Worm (Caenorhabditis elegans): ENCODE data around the gene srg-67.

Gene srg-67

ce11 chrV:5426337-5426736 is 36.5 kb downstream of the srg-67 start:
- TF ChIP-seq hmbx-1 (tag; optimal IDR thresholded peaks at IDR 0.05) (no peak), F13C5.2 (tag; optimal IDR thresholded peaks at IDR 0.05) (no peak), tra-4 (tag; optimal IDR thresholded peaks at IDR 0.05) (no peak), sea-1 (GFP tag; conservative IDR thresholded peaks at IDR 0.05) (no peak), B0310.2 (tag; optimal IDR thresholded peaks at IDR 0.05) (no peak), tbx-37 (GFP tag; conservative IDR thresholded peaks at IDR 0.05) (no peak), aly-1 (tag; optimal IDR thresholded peaks at IDR 0.05) (no peak), tbx-11 (GFP tag; IDR thresholded peaks at IDR 0.05) (no peak), pes-1 (GFP tag; IDR thresholded peaks at IDR 0.05) (no peak), hnd-1 (tag; optimal IDR thresholded peaks at IDR 0.05) (no peak), ama-1 (optimal IDR thresholded peaks at IDR 0.05) (no peak), scrt-1 (GFP tag; IDR thresholded peaks at IDR 0.05) (no peak), hmg-4 (GFP tag; optimal IDR thresholded peaks at IDR 0.05) (no peak), ceh-13 (GFP tag; optimal IDR thresholded peaks at IDR 0.05) (no peak), ceh-36 (tag; optimal IDR thresholded peaks at IDR 0.05) (no peak), ets-7 (tag; optimal IDR thresholded peaks at IDR 0.05) (no peak), flt-1 (GFP tag; IDR thresholded peaks at IDR 0.05) (no peak)

ce11 chrV:5425008-5425407 is 37.8 kb downstream of the srg-67 start:
- TF ChIP-seq sea-1 (GFP tag; conservative IDR thresholded peaks at IDR 0.05) (no peak), flt-1 (GFP tag; IDR thresholded peaks at IDR 0.05) (no peak), hmg-4 (GFP tag; optimal IDR thresholded peaks at IDR 0.05) (no peak), tbx-37 (GFP tag; conservative IDR thresholded peaks at IDR 0.05) (no peak)

ce11 chrV:5423120-5423519 is 39.7 kb downstream of the srg-67 start, which contains the start of gene cyp-14A5:
Gene cyp-14A5, minus strand, starts transcription at chrV:5423282.
- no peak for TF ChIP-seq B0310.2 (tag; optimal IDR thresholded peaks at IDR 0.05)
- TF ChIP-seq tbx-11 (GFP tag; IDR thresholded peaks at IDR 0.05) = no peak
- no peak for TF ChIP-seq pes-1 (GFP tag; IDR thresholded peaks at IDR 0.05)
- TF ChIP-seq hmbx-1 (tag; optimal IDR thresholded peaks at IDR 0.05) = no peak
- TF ChIP-seq ama-1 (optimal IDR thresholded peaks at IDR 0.05) = no peak
- TF ChIP-seq sea-1 (GFP tag; conservative IDR thresholded peaks at IDR 0.05) = no peak
- no peak for TF ChIP-seq hmg-4 (GFP tag; optimal IDR thresholded peaks at IDR 0.05)
- TF ChIP-seq ceh-13 (GFP tag; optimal IDR thresholded peaks at IDR 0.05) = no peak
- TF ChIP-seq ets-7 (tag; optimal IDR thresholded peaks at IDR 0.05) = no peak
- TF ChIP-seq F13C5.2 (tag; optimal IDR thresholded peaks at IDR 0.05) = no peak
- no peak for TF ChIP-seq hnd-1 (tag; optimal IDR thresholded peaks at IDR 0.05)
- TF ChIP-seq aly-1 (tag; optimal IDR thresholded peaks at IDR 0.05) = no peak
- TF ChIP-seq tbx-37 (GFP tag; conservative IDR thresholded peaks at IDR 0.05) = no peak
- no peak for TF ChIP-seq flt-1 (GFP tag; IDR thresholded peaks at IDR 0.05)
- TF ChIP-seq ceh-36 (tag; optimal IDR thresholded peaks at IDR 0.05) = no peak
- TF ChIP-seq scrt-1 (GFP tag; IDR thresholded peaks at IDR 0.05) = no peak
- no peak for TF ChIP-seq tra-4 (tag; optimal IDR thresholded peaks at IDR 0.05)

ce11 chrV:5419915-5420314 is 42.9 kb downstream of the srg-67 start, which contains the start of gene F08F3.6:
Gene F08F3.6, minus strand, starts transcription at chrV:5420067.
- no peak for TF ChIP-seq flt-1 (GFP tag; IDR thresholded peaks at IDR 0.05)
- TF ChIP-seq F13C5.2 (tag; optimal IDR thresholded peaks at IDR 0.05) = no peak
- TF ChIP-seq pes-1 (GFP tag; IDR thresholded peaks at IDR 0.05) = no peak

- TF ChIP-seq ceh-13 (GFP tag; optimal IDR thresholded peaks at IDR 0.05) (no peak), hnd-1 (tag; optimal IDR thresholded peaks at IDR 0.05) (no peak), ama-1 (optimal IDR thresholded peaks at IDR 0.05) (no peak), F13C5.2 (tag; optimal IDR thresholded peaks at IDR 0.05) (no peak), aly-1 (tag; optimal IDR thresholded peaks at IDR 0.05) (no peak), ets-7 (tag; optimal IDR thresholded peaks at IDR 0.05) (no peak), hmg-4 (GFP tag; optimal IDR thresholded peaks at IDR 0.05) (no peak), ceh-36 (tag; optimal IDR thresholded peaks at IDR 0.05) (no peak), sea-1 (GFP tag; conservative IDR thresholded peaks at IDR 0.05) (no peak), tbx-11 (GFP tag; IDR thresholded peaks at IDR 0.05) (no peak), tra-4 (tag; optimal IDR thresholded peaks at IDR 0.05) (no peak), flt-1 (GFP tag; IDR thresholded peaks at IDR 0.05) (no peak), tbx-37 (GFP tag; conservative IDR thresholded peaks at IDR 0.05) (no peak), hmbx-1 (tag; optimal IDR thresholded peaks at IDR 0.05) (no peak), scrt-1 (GFP tag; IDR thresholded peaks at IDR 0.05) (no peak), pes-1 (GFP tag; IDR thresholded peaks at IDR 0.05) (no peak)
Measured at ce11 chrV:5412808-5413405, 49.9 kb downstream of the srg-67 start, which contains the start of gene F08F3.10. Gene F08F3.10, plus strand, starts transcription at chrV:5413355.

All from whole organism, early embryonic.